Worm (Caenorhabditis elegans) whole organism, late embryonic: ENCODE data around the gene F13C5.1.

Experiments used
- C08G9.2 ChIP-seq: sonication (generic microtip); optimal IDR thresholded peaks from 2 replicates; lab custom pipeline; 2016; ENCODE audit warnings: mild to moderate bottlenecking, missing genetic modification characterization, moderate library complexity, missing compliant biosample characterization
- F13H6.1 ChIP-seq: sonication (generic microtip); optimal IDR thresholded peaks from 2 replicates; lab custom pipeline; 2016; ENCODE audit warnings: missing genetic modification characterization, missing compliant biosample characterization
- K02D7.2 ChIP-seq: sonication (generic microtip); optimal IDR thresholded peaks from 2 replicates; lab custom pipeline; 2017; ENCODE audit warnings: mild to moderate bottlenecking, missing genetic modification characterization, missing compliant biosample characterization
- K09A11.1 ChIP-seq: sonication (generic microtip); optimal IDR thresholded peaks from 2 replicates; lab custom pipeline; 2017; ENCODE audit warnings: antibody characterized with exemption, mild to moderate bottlenecking, missing genetic modification characterization, missing compliant biosample characterization; ENCODE audit not compliant: insufficient read depth
- T23F11.4 ChIP-seq: fragments of 200-800 bp; sonication (Bioruptor generic); optimal IDR thresholded peaks from 2 replicates; lab custom pipeline; 2018; ENCODE audit warnings: mild to moderate bottlenecking, missing genetic modification characterization, missing compliant biosample characterization
- Y22D7AL.16 ChIP-seq: sonication (generic microtip); optimal IDR thresholded peaks from 2 replicates; lab custom pipeline; 2016; ENCODE audit warnings: missing genetic modification characterization, missing compliant biosample characterization
- ceh-18 ChIP-seq: sonication (generic microtip); optimal IDR thresholded peaks from 2 replicates; lab custom pipeline; 2016; ENCODE audit warnings: missing genetic modification characterization, missing compliant biosample characterization
- ceh-19 ChIP-seq: fragments of 200-800 bp; sonication (Bioruptor generic); optimal IDR thresholded peaks from 2 replicates; lab custom pipeline; 2018; ENCODE audit warnings: mild to moderate bottlenecking, missing genetic modification characterization, missing compliant biosample characterization
- ceh-2 ChIP-seq: sonication (generic microtip); optimal IDR thresholded peaks from 2 replicates; lab custom pipeline; 2016; ENCODE audit warnings: missing genotype, missing genetic modification characterization, missing compliant biosample characterization
- ceh-30 ChIP-seq: fragments of 150-350 bp; optimal IDR thresholded peaks from 2 replicates; lab custom pipeline; 2014; ENCODE audit warnings: missing biosample characterization, missing genetic modification characterization
- ceh-31 ChIP-seq: sonication (generic microtip); optimal IDR thresholded peaks from 2 replicates; lab custom pipeline; 2016; ENCODE audit warnings: missing genetic modification characterization, missing compliant biosample characterization
- ceh-34 ChIP-seq: sonication (generic microtip); optimal IDR thresholded peaks from 2 replicates; lab custom pipeline; 2016; ENCODE audit warnings: mild to moderate bottlenecking, missing genetic modification characterization, missing compliant biosample characterization
- ceh-45 ChIP-seq: fragments of 200-800 bp; sonication (Bioruptor generic); IDR thresholded peaks from 2 replicates; pipeline ENCODE4 v1.3.6; 2022; ENCODE audit warnings: missing genetic modification reagents, missing genetic modification characterization, missing compliant biosample characterization
- ceh-48 ChIP-seq: sonication (generic microtip); optimal IDR thresholded peaks from 2 replicates; lab custom pipeline; 2016; ENCODE audit warnings: missing genetic modification characterization, inconsistent platforms, missing compliant biosample characterization
- ceh-9 ChIP-seq: sonication (generic microtip); optimal IDR thresholded peaks from 2 replicates; lab custom pipeline; 2016; ENCODE audit warnings: mild to moderate bottlenecking, missing genetic modification characterization, inconsistent platforms, missing compliant biosample characterization
- elt-2 ChIP-seq: sonication (generic microtip); optimal IDR thresholded peaks from 2 replicates; lab custom pipeline; 2016; ENCODE audit warnings: missing genetic modification reagents, missing genetic modification characterization, missing compliant biosample characterization
- elt-4 ChIP-seq: sonication (generic microtip); optimal IDR thresholded peaks from 2 replicates; lab custom pipeline; 2016; ENCODE audit warnings: missing genetic modification characterization, missing compliant biosample characterization
- ets-4 ChIP-seq: sonication (generic microtip); optimal IDR thresholded peaks from 2 replicates; lab custom pipeline; 2016; ENCODE audit warnings: missing genetic modification characterization, missing compliant biosample characterization
- fax-1 ChIP-seq: sonication (generic microtip); optimal IDR thresholded peaks from 2 replicates; lab custom pipeline; 2016; ENCODE audit warnings: missing genotype, missing genetic modification characterization, missing compliant biosample characterization
- fkh-10 ChIP-seq: fragments of 150-350 bp; optimal IDR thresholded peaks from 2 replicates; lab custom pipeline; 2014; ENCODE audit warnings: missing biosample characterization, missing genetic modification reagents, missing genetic modification characterization
- fkh-6 ChIP-seq: sonication (generic microtip); optimal IDR thresholded peaks from 2 replicates; lab custom pipeline; 2016; ENCODE audit warnings: missing genetic modification characterization, missing compliant biosample characterization
- gmeb-2 ChIP-seq: sonication (generic microtip); optimal IDR thresholded peaks from 2 replicates; lab custom pipeline; 2016; ENCODE audit warnings: missing genetic modification characterization, inconsistent platforms, missing compliant biosample characterization
- hlh-30 ChIP-seq: sonication (generic microtip); optimal IDR thresholded peaks from 2 replicates; lab custom pipeline; 2017; ENCODE audit warnings: antibody characterized with exemption, missing genetic modification characterization, missing compliant biosample characterization; ENCODE audit not compliant: insufficient read depth
- hlh-6 ChIP-seq: sonication (generic microtip); optimal IDR thresholded peaks from 2 replicates; lab custom pipeline; 2016; ENCODE audit warnings: missing genotype, missing genetic modification characterization, missing compliant biosample characterization
- hlh-8 ChIP-seq: sonication (generic microtip); optimal IDR thresholded peaks from 2 replicates; lab custom pipeline; 2016; ENCODE audit warnings: missing genotype, missing genetic modification characterization, missing compliant biosample characterization
- lim-6 ChIP-seq: sonication (generic microtip); optimal IDR thresholded peaks from 2 replicates; lab custom pipeline; 2016; ENCODE audit warnings: missing genetic modification characterization, missing compliant biosample characterization
- lin-11 ChIP-seq: fragments of 200-800 bp; sonication (Bioruptor generic); optimal IDR thresholded peaks from 2 replicates; lab custom pipeline; 2018; ENCODE audit warnings: mild to moderate bottlenecking, missing genetic modification characterization, missing compliant biosample characterization
- madf-2 ChIP-seq: sonication (generic microtip); optimal IDR thresholded peaks from 2 replicates; lab custom pipeline; 2017; ENCODE audit warnings: missing genetic modification characterization, missing compliant biosample characterization
- mec-3 ChIP-seq: sonication (generic microtip); optimal IDR thresholded peaks from 2 replicates; lab custom pipeline; 2016; ENCODE audit warnings: borderline replicate concordance, missing genetic modification characterization, missing compliant biosample characterization
- nfya-1 ChIP-seq: sonication (generic microtip); optimal IDR thresholded peaks from 2 replicates; lab custom pipeline; 2017; ENCODE audit warnings: missing genetic modification characterization, mild to moderate bottlenecking, missing compliant biosample characterization, antibody characterized with exemption, moderate library complexity
- nhr-11 ChIP-seq: fragments of 150-350 bp; optimal IDR thresholded peaks from 2 replicates; lab custom pipeline; 2014; ENCODE audit warnings: missing biosample characterization, missing genetic modification characterization
- nhr-232 ChIP-seq: sonication (generic microtip); optimal IDR thresholded peaks from 2 replicates; lab custom pipeline; 2016; ENCODE audit warnings: missing genetic modification characterization, missing compliant biosample characterization
- odd-2 ChIP-seq: sonication (generic microtip); optimal IDR thresholded peaks from 2 replicates; lab custom pipeline; 2017; ENCODE audit warnings: antibody characterized with exemption, mild to moderate bottlenecking, missing genetic modification characterization, missing compliant biosample characterization
- pag-3 ChIP-seq: sonication (generic microtip); optimal IDR thresholded peaks from 2 replicates; lab custom pipeline; 2016; ENCODE audit warnings: missing compliant biosample characterization, missing genetic modification characterization, borderline replicate concordance
- pat-9 ChIP-seq: fragments of 200-800 bp; sonication (Bioruptor generic); optimal IDR thresholded peaks from 2 replicates; lab custom pipeline; 2018; ENCODE audit warnings: mild to moderate bottlenecking, missing genetic modification characterization, moderate library complexity, missing compliant biosample characterization
- pax-1 ChIP-seq: fragments of 150-350 bp; optimal IDR thresholded peaks from 2 replicates; lab custom pipeline; 2014; ENCODE audit warnings: missing biosample characterization, missing genetic modification characterization
- pha-2 ChIP-seq: sonication (generic microtip); optimal IDR thresholded peaks from 2 replicates; lab custom pipeline; 2017; ENCODE audit warnings: mild to moderate bottlenecking, missing genetic modification characterization, missing compliant biosample characterization
- pqm-1 ChIP-seq: sonication (generic microtip); optimal IDR thresholded peaks from 2 replicates; lab custom pipeline; 2016; ENCODE audit warnings: missing genetic modification characterization, missing compliant biosample characterization
- pros-1 ChIP-seq: fragments of 150-350 bp; optimal IDR thresholded peaks from 2 replicates; lab custom pipeline; 2014; ENCODE audit warnings: missing biosample characterization, missing genetic modification reagents, missing genetic modification characterization
- ref-2 ChIP-seq: sonication (generic microtip); optimal IDR thresholded peaks from 2 replicates; lab custom pipeline; 2016; ENCODE audit warnings: missing genetic modification characterization, missing compliant biosample characterization
- rnt-1 ChIP-seq: sonication (generic microtip); optimal IDR thresholded peaks from 2 replicates; lab custom pipeline; 2016; ENCODE audit warnings: missing genetic modification characterization, missing compliant biosample characterization
- sdc-2 ChIP-seq: sonication (generic microtip); optimal IDR thresholded peaks from 2 replicates; lab custom pipeline; 2016; ENCODE audit warnings: missing genotype, missing genetic modification characterization, missing compliant biosample characterization
- sox-2 ChIP-seq: fragments of 200-800 bp; sonication (Bioruptor generic); IDR thresholded peaks from 2 replicates; pipeline ENCODE4 v1.3.6; 2022; ENCODE audit warnings: missing genetic modification reagents, missing genetic modification characterization, missing compliant biosample characterization
- sox-4 ChIP-seq: sonication (generic microtip); optimal IDR thresholded peaks from 2 replicates; lab custom pipeline; 2017; ENCODE audit warnings: mild to moderate bottlenecking, missing genetic modification characterization, inconsistent platforms, missing compliant biosample characterization
- syd-9 ChIP-seq: sonication (generic microtip); optimal IDR thresholded peaks from 2 replicates; lab custom pipeline; 2016; ENCODE audit warnings: mild to moderate bottlenecking, missing genetic modification characterization, moderate library complexity, missing compliant biosample characterization
- tbx-2 ChIP-seq: sonication (generic microtip); optimal IDR thresholded peaks from 2 replicates; lab custom pipeline; 2016; ENCODE audit warnings: missing genetic modification characterization, missing compliant biosample characterization
- ttx-3 ChIP-seq: sonication (generic microtip); optimal IDR thresholded peaks from 2 replicates; lab custom pipeline; 2016; ENCODE audit warnings: missing genetic modification reagents, missing genetic modification characterization, missing compliant biosample characterization
- unc-3 ChIP-seq, 2 experiments: fragments of 200-800 bp in 1 of 2; sonication (Bioruptor generic) in 1 of 2; sonication (generic microtip) in 1 of 2; conservative IDR thresholded peaks in 1 of 2; optimal IDR thresholded peaks in 1 of 2; 2 replicates each; pipeline versions ENCODE4 v1.3.6 to Lab custom; 2016 to 2022; ENCODE audit warnings: missing compliant biosample characterization in 2 of 2, missing genetic modification characterization in 2 of 2, missing genetic modification reagents in 1 of 2
- unc-42 ChIP-seq: sonication (generic microtip); optimal IDR thresholded peaks from 2 replicates; lab custom pipeline; 2016; ENCODE audit warnings: missing genotype, missing genetic modification characterization, missing compliant biosample characterization
- unc-86 ChIP-seq: sonication (generic microtip); optimal IDR thresholded peaks from 2 replicates; lab custom pipeline; 2016; ENCODE audit warnings: missing genetic modification characterization, missing compliant biosample characterization
- zip-5 ChIP-seq: sonication (generic microtip); optimal IDR thresholded peaks from 2 replicates; lab custom pipeline; 2016; ENCODE audit warnings: missing genetic modification characterization, missing compliant biosample characterization
- ztf-16 ChIP-seq: sonication (generic microtip); optimal IDR thresholded peaks from 2 replicates; lab custom pipeline; 2017; ENCODE audit warnings: missing genetic modification characterization, missing compliant biosample characterization

The F13C5.1 gene

ce11 chrX:593245-593733 is 8.7 kb upstream of the F13C5.1 start:
- TF ChIP-seq elt-2 (no peak), unc-3 (GFP tag; conservative IDR thresholded peaks at IDR 0.05; lab: Robert Waterston, UW) (no peak), unc-3 (tag; optimal IDR thresholded peaks at IDR 0.05; lab: Kevin White, UChicago) (no peak), sox-2 (GFP tag; lab: Robert Waterston, UW) (no peak), ets-4 (no peak), ztf-16 (peak; percentile 48), hlh-30 (tag; lab: Kevin White, UChicago) (peak; percentile 88), Y22D7AL.16 (tag; lab: Kevin White, UChicago) (no peak), sox-4 (peak; percentile 27), unc-86 (tag; lab: Kevin White, UChicago) (peak; percentile 16), pax-1 (tag; lab: Kevin White, UChicago) (peak; percentile 27), sdc-2 (tag; lab: Kevin White, UChicago) (peak; percentile 91), rnt-1 (peak; percentile 92), C08G9.2 (tag; lab: Kevin White, UChicago) (peak; percentile 56), ttx-3 (no peak), lim-6 (tag; lab: Kevin White, UChicago) (no peak), odd-2 (no peak), pag-3 (tag; lab: Kevin White, UChicago) (no peak), ref-2 (peak; percentile 87), elt-4 (tag; lab: Kevin White, UChicago) (no peak), F13H6.1 (peak; percentile 82), pqm-1 (tag; lab: Kevin White, UChicago) (no peak), fkh-6 (tag; lab: Kevin White, UChicago) (peak; percentile 39), mec-3 (tag; lab: Kevin White, UChicago) (peak; percentile 61), K02D7.2 (tag; lab: Kevin White, UChicago) (no peak), hlh-6 (peak; percentile 51), ceh-34 (peak; percentile 97), zip-5 (tag; lab: Kevin White, UChicago) (no peak), ceh-18 (tag; lab: Kevin White, UChicago) (peak; percentile 97), ceh-19 (GFP tag; lab: Kevin White, UChicago) (peak; percentile 17), ceh-30 (tag; lab: Kevin White, UChicago) (peak; percentile 65), pros-1 (tag; lab: Kevin White, UChicago) (peak; percentile 70), tbx-2 (peak; percentile 94), ceh-9 (tag; lab: Kevin White, UChicago) (no peak), pha-2 (peak; percentile 51), fkh-10 (peak; percentile 21), ceh-2 (tag; lab: Kevin White, UChicago) (peak; percentile 47), hlh-8 (peak; percentile 90), madf-2 (peak; percentile 38), ceh-45 (0 out of 2 replicates have a peak, but pooled peaks have one; percentile 52), lin-11 (tag; lab: Kevin White, UChicago) (no peak), gmeb-2 (tag; lab: Kevin White, UChicago) (no peak), nhr-11 (tag; lab: Kevin White, UChicago) (no peak), K09A11.1 (tag; lab: Kevin White, UChicago) (no peak), pat-9 (no peak), unc-42 (peak; percentile 76), ceh-31 (tag; lab: Kevin White, UChicago) (peak; percentile 88), T23F11.4 (GFP tag; lab: Kevin White, UChicago) (peak; percentile 21), nhr-232 (tag; lab: Kevin White, UChicago) (no peak), nfya-1 (tag; lab: Kevin White, UChicago) (peak; percentile 83), syd-9 (tag; lab: Kevin White, UChicago) (peak; percentile 84), ceh-48 (tag; lab: Kevin White, UChicago) (no peak), fax-1 (peak; percentile 6)
